Fruit fly (Drosophila melanogaster): ENCODE data around the gene CG43783.

Gene CG43783

DNA sequence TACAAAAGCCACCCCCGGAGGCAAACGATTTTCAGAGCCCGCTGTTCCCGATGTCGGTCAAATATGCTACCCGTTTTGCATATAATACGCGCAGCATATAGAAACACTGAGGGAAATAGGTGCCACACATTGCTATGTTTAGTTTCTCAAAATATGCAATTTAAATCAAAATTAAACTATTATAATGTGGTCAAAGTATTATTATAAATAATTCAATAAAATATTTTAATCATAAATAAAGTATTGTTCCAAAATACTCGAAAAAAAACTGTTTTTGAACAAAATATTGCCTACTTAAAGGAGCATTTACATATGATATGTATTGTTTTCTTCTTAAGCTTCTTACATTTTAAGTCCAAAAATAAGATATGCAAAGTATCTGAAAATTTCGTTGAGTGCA, 3.1 kb downstream of the CG43783 start (continued):
- peak; percentile 43 for TF ChIP-seq CG17385 (GFP tag; optimal IDR thresholded peaks at IDR 0.05)
- no peak for TF ChIP-seq TFAM (GFP tag; optimal IDR thresholded peaks at IDR 0.05)
- no peak for TF ChIP-seq repo (GFP tag; optimal IDR thresholded peaks at IDR 0.05)
- TF ChIP-seq Vsx1 (GFP tag; optimal IDR thresholded peaks at IDR 0.05) = no peak
- no peak for TF ChIP-seq hkb (optimal IDR thresholded peaks at IDR 0.05)
- peak; percentile 37; the same call in 1 of the 2 replicates for TF ChIP-seq hkb (GFP tag; IDR thresholded peaks at IDR 0.05)
- peak; percentile 16 for TF ChIP-seq CG18619 (GFP tag; optimal IDR thresholded peaks at IDR 0.05)
- peak; percentile 25 for TF ChIP-seq CG10462 (GFP tag; optimal IDR thresholded peaks at IDR 0.05)
- TF ChIP-seq Sry-δ (GFP tag; optimal IDR thresholded peaks at IDR 0.05) = no peak
- no peak for TF ChIP-seq psq (GFP tag; optimal IDR thresholded peaks at IDR 0.05)
- TF ChIP-seq ATbp (GFP tag; optimal IDR thresholded peaks at IDR 0.05) = peak; percentile 34
- no peak for TF ChIP-seq CG6272 (GFP tag; IDR thresholded peaks at IDR 0.05)
- TF ChIP-seq cad (GFP tag; optimal IDR thresholded peaks at IDR 0.05) = no peak
- TF ChIP-seq CG17328 (GFP tag; IDR thresholded peaks at IDR 0.05) = no peak
- TF ChIP-seq CG2116 (GFP tag; optimal IDR thresholded peaks at IDR 0.05) = no peak
- peak; percentile 41; the same call in 1 of the 2 replicates for TF ChIP-seq stc (GFP tag; IDR thresholded peaks at IDR 0.05)
- TF ChIP-seq grau (tag; optimal IDR thresholded peaks at IDR 0.05) = peak; percentile 70
- TF ChIP-seq unpg (GFP tag; optimal IDR thresholded peaks at IDR 0.05) = peak; percentile 51
- no peak for TF ChIP-seq Lim3 (GFP tag; IDR thresholded peaks at IDR 0.05)
- peak; percentile 69 for TF ChIP-seq CG17829 (tag; optimal IDR thresholded peaks at IDR 0.05)
- no peak for TF ChIP-seq CG8765 (GFP tag; IDR thresholded peaks at IDR 0.05)
- TF ChIP-seq CG18599 (GFP tag; optimal IDR thresholded peaks at IDR 0.05) = peak; percentile 56
- TF ChIP-seq prd (optimal IDR thresholded peaks at IDR 0.05) = no peak
- TF ChIP-seq prd (GFP tag; IDR thresholded peaks at IDR 0.05) = peak; percentile 37; the same call in 1 of the 3 replicates
- no peak for TF ChIP-seq ham (GFP tag; IDR thresholded peaks at IDR 0.05)
- peak; percentile 22 for TF ChIP-seq CG10267 (tag; optimal IDR thresholded peaks at IDR 0.05)
- no peak for TF ChIP-seq kay (GFP tag; optimal IDR thresholded peaks at IDR 0.05)
- no peak for TF ChIP-seq CG9876 (GFP tag; optimal IDR thresholded peaks at IDR 0.05)
- no peak for TF ChIP-seq CG4404 (GFP tag; IDR thresholded peaks at IDR 0.05)
- TF ChIP-seq klu (GFP tag; IDR thresholded peaks at IDR 0.05) = no peak
- no peak for TF ChIP-seq Opbp (GFP tag; IDR thresholded peaks at IDR 0.05; ENCODE audit: partially characterized antibody)
- TF ChIP-seq E2f1 (GFP tag; IDR thresholded peaks at IDR 0.05) = peak; percentile 58; the same call in 1 of the 2 replicates
- no peak for TF ChIP-seq Hand (GFP tag; optimal IDR thresholded peaks at IDR 0.05)
- no peak for TF ChIP-seq peb (GFP tag; IDR thresholded peaks at IDR 0.05)
- TF ChIP-seq CG1233 (GFP tag; optimal IDR thresholded peaks at IDR 0.05) = no peak
- no peak for TF ChIP-seq en (GFP tag; optimal IDR thresholded peaks at IDR 0.05)
- TF ChIP-seq dimm (GFP tag; IDR thresholded peaks at IDR 0.05) = no peak
- TF ChIP-seq CG12942 (GFP tag; optimal IDR thresholded peaks at IDR 0.05) = peak; percentile 10
- no peak for TF ChIP-seq CHES-1-like (GFP tag; optimal IDR thresholded peaks at IDR 0.05)
- TF ChIP-seq exex (tag; optimal IDR thresholded peaks at IDR 0.05) = no peak
- TF ChIP-seq CG12104 (GFP tag; optimal IDR thresholded peaks at IDR 0.05) = peak; percentile 51
- TF ChIP-seq CG4854 (GFP tag; optimal IDR thresholded peaks at IDR 0.05) = no peak
- TF ChIP-seq pnt (GFP tag; optimal IDR thresholded peaks at IDR 0.05) = no peak
- TF ChIP-seq CG11560 (tag; IDR thresholded peaks at IDR 0.05) = no peak
- TF ChIP-seq ken (GFP tag; IDR thresholded peaks at IDR 0.05) = no peak
- no peak for TF ChIP-seq mam (GFP tag; optimal IDR thresholded peaks at IDR 0.05)
- peak in 1 of 3 experiments; percentile 50 for TF ChIP-seq lola (GFP tag; optimal IDR thresholded peaks at IDR 0.05)
- no peak for TF ChIP-seq CG4360 (GFP tag; IDR thresholded peaks at IDR 0.05)
- TF ChIP-seq onecut (GFP tag; IDR thresholded peaks at IDR 0.05) = no peak
- 0 out of 2 replicates have a peak, but pooled peaks have one; percentile 8 for TF ChIP-seq CG9215 (GFP tag; IDR thresholded peaks at IDR 0.05)
- peak; percentile 57 for TF ChIP-seq ind (GFP tag; optimal IDR thresholded peaks at IDR 0.05)
- peak; percentile 62 for TF ChIP-seq CG9437 (GFP tag; optimal IDR thresholded peaks at IDR 0.05)
- no peak for TF ChIP-seq Oaz (GFP tag; IDR thresholded peaks at IDR 0.05)

Measured in whole organism, embryonic.